Worm (Caenorhabditis elegans): ENCODE measurements around the gene ent-2.

ce11 chrX:15555529-15555928 is 45.3 kb upstream of the ent-2 start:
- TF ChIP-seq B0310.2 (tag; optimal IDR thresholded peaks at IDR 0.05) = no peak
- no peak for TF ChIP-seq pes-1 (GFP tag; IDR thresholded peaks at IDR 0.05)
- no peak for TF ChIP-seq ets-7 (tag; optimal IDR thresholded peaks at IDR 0.05)
- TF ChIP-seq sea-1 (GFP tag; conservative IDR thresholded peaks at IDR 0.05) = no peak
- no peak for TF ChIP-seq ama-1 (optimal IDR thresholded peaks at IDR 0.05)
